Worm (Caenorhabditis elegans) whole organism, L4/young adult: ENCODE measurements around the gene srw-60.

ENCODE experiments used
- W03F9.2 ChIP-seq: fragments of 150-350 bp; optimal IDR thresholded peaks from 2 replicates; lab custom pipeline; 2014; ENCODE audit warnings: missing biosample characterization, missing genetic modification characterization
- dao-5 ChIP-seq: sonication (generic microtip); optimal IDR thresholded peaks from 2 replicates; lab custom pipeline; 2016; ENCODE audit warnings: missing genotype, missing genetic modification characterization, moderate library complexity, missing compliant biosample characterization
- him-1 ChIP-seq: sonication (generic microtip); optimal IDR thresholded peaks from 2 replicates; lab custom pipeline; 2016; ENCODE audit warnings: missing genotype, missing genetic modification reagents, missing genetic modification characterization, missing compliant biosample characterization

The srw-60 gene

DNA sequence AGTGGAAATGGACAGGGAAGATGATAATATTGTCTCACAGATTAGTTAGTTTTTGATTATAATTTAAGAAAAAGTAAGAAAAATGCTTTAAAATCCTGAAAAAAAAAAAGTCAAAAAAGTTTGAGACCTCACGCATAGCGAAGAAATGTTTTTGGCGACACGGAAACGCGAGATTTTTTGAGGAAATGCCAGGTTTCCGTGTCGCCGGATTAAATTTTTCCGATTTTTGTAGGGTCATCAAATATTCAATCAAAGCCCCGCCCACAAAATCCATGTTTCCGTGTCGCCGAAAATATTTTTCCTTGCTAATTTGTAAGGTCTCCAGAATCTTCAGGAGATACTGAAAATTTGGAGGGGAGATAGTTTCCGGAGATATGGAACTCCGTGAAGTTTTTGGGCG lies 33.9 kb downstream of the srw-60 start:
- no peak for TF ChIP-seq him-1 (tag; lab: Kevin White, UChicago)
- TF ChIP-seq W03F9.2: no peak
- TF ChIP-seq dao-5: no peak

DNA sequence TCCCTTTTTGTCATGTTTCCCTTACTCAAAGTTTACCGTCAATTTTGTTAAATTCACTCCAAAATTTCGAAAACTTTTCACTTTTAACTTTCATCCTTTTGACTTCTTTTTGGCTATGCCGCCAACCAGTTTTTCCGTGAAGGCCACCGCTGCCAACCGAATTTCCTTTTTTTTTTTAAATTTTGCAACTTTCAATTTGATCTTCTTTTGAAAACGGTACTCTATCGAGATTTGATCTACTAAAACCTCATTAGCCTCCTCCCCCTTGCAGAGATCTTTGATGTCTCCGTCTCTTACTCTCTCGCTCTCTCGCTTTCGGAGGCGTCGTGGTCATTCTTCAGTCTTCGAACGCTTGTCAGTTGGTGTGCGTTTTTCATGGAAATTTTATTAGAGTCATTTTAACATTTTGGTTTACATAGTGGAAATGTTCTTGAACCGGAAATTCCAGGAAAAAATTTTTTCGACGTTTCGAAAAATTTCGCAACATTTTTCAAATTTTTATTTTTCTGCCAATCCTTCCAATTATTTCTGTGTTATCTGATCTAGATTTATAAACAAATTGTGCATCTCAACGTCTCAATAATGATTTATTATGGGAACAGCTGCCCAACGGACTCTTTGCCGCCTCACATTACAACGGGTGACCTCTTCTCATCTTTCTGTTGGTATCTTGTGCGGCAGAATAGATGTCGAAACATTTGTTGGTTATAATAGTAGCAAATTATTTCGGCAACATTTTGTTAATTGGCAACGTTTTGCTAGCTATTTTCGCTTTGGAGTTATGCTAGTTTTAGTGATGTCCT lies 36.4 kb downstream of the srw-60 start:
- TF ChIP-seq him-1 (tag; lab: Kevin White, UChicago): no peak
- TF ChIP-seq W03F9.2: no peak
- TF ChIP-seq dao-5: no peak

DNA sequence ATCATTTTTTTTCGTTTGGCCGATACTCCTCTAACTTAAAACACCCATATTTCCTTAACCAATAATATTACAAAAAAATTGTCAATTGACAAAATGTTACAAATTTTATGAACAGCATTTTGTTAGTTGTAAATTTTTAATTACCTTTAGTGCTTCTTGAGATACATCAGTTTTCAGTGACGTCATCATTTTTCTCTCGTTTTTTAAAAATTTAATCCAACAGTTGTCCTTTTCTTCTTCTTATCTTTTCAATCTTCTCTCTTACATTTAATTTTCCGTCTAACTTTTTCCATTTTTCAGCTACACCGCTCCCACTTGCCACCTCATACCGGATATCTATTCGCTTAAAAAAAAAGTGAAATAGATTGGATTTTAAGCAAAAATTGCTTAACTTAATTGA lies 38.3 kb downstream of the srw-60 start, which contains the start of gene lido-8:
Gene lido-8, plus strand, starts transcription at position 301 of the 400 bp plus-strand sequence.
- TF ChIP-seq him-1 (tag; lab: Kevin White, UChicago) (no peak), dao-5 (no peak), W03F9.2 (no peak)

DNA sequence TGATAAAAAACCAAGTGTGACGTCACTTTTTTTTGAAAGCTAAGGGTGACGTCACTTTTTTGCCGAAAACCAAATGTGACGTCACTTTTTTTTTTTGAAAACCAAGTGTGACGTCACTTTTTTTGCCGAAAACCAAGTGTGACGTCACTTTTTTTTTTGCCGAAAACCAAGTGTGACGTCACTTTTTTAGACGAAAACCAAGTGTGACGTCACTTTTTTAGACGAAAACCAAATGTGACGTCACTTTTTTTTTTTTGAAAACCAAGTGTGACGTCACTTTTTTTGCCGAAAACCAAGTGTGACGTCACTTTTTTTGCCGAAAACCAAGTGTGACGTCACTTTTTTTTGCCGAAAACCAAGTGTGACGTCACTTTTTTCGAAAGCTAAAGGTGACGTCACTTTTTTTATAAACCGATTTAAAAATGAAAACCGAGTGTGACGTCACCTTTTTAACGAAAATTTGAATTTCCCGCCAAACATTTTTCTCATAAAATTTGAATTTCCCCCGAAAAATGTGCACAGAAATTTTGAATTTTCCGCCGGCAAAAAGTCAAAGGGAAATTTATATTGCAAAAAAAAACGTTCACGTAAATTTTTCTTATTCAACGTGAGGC lies 39.5 kb downstream of the srw-60 start:
- TF ChIP-seq him-1 (tag; lab: Kevin White, UChicago) (no peak), W03F9.2 (no peak), dao-5 (no peak)

DNA sequence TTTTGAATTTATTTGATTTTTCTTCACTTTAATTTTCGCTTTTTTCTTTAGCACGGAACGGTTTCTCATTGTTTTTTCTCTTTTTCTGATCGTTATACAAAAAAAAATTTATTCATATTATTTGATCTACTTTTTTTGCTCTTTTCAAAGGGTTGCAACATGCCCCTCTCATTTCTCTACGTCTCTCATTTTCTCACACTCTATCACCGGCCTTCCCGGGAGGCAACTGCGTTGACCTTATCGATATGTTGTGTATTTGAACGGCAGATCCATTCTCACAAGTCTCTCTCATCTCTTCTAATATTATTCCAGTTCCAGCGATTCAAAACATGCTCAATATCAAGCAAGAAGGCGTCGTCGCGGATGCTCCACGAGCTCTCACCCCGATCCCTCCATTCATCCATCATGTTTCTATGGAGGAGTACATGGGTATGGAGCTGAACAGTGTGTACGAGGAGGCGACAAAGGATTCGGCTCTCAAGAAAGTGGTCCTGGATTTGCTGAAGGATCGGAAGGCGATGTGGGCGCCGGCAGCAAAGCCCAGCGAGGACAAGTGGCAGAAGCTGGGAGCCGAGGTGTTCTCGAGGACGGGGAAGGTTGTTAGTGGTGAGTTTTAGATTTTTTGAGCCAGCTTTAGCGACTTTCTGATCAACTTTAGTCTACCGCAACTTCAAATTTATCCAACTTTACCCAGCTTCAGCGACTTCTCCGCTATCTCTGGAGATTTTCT lies 42.3 kb downstream of the srw-60 start, which contains the start of gene lido-9:
Gene lido-9, plus strand, starts transcription at position 234 of the 730 bp plus-strand sequence.
- TF ChIP-seq W03F9.2 (no peak), him-1 (tag; lab: Kevin White, UChicago) (no peak), dao-5 (no peak)

DNA sequence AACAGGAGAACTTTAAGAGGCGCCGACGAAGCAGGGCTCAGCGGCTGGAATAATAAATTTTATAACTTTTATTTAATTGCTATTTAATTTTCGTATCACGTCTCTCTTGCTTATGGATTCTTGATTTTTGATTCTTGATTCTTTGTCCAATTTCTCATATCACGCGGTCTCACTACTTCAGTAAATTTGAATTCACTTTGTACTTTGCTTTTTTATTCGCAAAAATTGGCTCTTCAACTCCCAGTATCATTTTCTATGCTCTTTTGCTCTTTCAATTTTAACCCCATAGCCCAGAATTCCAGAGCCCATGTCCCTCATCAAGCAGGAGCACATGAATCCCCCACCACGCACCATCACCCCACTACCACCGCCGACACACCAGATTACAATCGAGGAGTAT lies 43.8 kb downstream of the srw-60 start, which contains the start of gene lido-10:
Gene lido-10, plus strand, starts transcription at position 301 of the 400 bp plus-strand sequence.
- TF ChIP-seq him-1 (tag; lab: Kevin White, UChicago) (no peak), W03F9.2 (no peak), dao-5 (no peak)

DNA sequence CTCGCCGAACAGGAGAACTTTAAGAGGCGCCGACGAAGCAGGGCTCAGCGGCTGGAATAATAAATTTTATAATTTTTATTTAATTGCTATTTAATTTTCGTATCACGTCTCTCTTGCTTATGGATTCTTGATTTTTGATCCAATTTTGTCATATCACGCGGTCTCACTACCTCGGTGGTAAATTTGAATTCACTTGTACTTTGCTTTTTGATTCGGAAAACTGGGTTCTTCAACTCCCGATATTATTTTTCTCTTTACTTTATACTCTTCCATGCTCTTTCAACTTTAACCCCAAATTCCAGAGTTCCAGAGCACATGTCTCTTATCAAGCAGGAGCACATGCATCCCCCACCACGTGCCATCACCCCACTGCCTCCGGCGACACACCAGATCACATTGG lies 45.3 kb downstream of the srw-60 start, which contains the start of gene lido-11:
Gene lido-11, plus strand, starts transcription at position 301 of the 400 bp plus-strand sequence.
- TF ChIP-seq him-1 (tag; lab: Kevin White, UChicago) (no peak), W03F9.2 (no peak)

DNA sequence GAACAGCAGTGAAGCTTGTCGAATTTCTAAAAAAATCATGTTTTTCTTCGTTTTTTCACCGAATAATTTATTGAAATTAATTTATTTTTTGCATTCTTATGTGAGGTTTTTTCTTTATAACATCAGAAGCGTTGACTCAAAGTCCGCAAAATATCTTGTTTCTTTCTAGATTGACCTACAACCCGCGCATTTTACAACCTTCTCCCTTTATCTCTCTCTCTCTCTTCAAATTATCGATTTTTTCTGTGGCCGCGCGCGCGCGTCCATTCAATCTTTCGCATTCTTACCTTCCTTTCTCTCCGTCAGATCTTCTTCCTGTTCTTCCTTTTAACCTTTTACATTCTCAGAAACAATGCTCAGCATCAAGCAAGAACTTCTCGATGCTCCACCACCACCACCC lies 47.1 kb downstream of the srw-60 start, which contains the start of gene lido-12:
Gene lido-12, plus strand, starts transcription at position 301 of the 400 bp plus-strand sequence.
- no peak for TF ChIP-seq W03F9.2
- no peak for TF ChIP-seq dao-5
- no peak for TF ChIP-seq him-1 (tag; lab: Kevin White, UChicago)

DNA sequence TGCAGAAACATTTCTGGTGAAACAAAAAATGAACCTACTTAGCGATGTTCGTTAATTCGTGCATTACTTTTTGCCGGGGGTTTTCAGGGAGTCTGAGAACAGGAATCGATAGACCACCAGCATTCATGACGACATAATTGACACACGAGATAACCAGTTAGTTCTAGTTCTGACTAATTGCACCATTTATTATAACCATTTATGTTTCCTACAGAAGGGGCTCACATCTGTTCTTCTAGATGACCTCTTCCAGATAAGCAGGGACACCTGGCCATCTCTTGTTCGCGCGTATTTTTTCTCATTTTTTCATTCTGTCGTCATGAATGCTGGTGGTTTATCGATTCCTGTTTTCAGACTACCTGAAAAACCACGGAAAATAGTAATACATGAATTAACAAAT lies 50.0 kb downstream of the srw-60 start, which contains the start of gene sdz-5:
Gene sdz-5, plus strand, starts transcription at position 301 of the 400 bp plus-strand sequence.
- TF ChIP-seq W03F9.2: no peak
- no peak for TF ChIP-seq dao-5
- TF ChIP-seq him-1 (tag; lab: Kevin White, UChicago): no peak
